Worm (Caenorhabditis elegans) whole organism, L1 larva: ENCODE data around the gene F52G3.8.
A peak's percentile ranks its signal among the peaks of the same experiment; 100 is the strongest.

Experiments used
- C34B4.2 ChIP-seq: sonication (generic microtip); optimal IDR thresholded peaks from 2 replicates; lab custom pipeline; 2017; ENCODE audit warnings: mild to moderate bottlenecking, missing genetic modification characterization, missing compliant biosample characterization
- F16B12.6 ChIP-seq: fragments of 150-350 bp; optimal IDR thresholded peaks from 2 replicates; lab custom pipeline; 2014; ENCODE audit warnings: missing biosample characterization, missing genetic modification characterization
- aly-2 ChIP-seq: fragments of 150-350 bp; optimal IDR thresholded peaks from 2 replicates; lab custom pipeline; 2014; ENCODE audit warnings: missing biosample characterization, missing genetic modification characterization
- blmp-1 ChIP-seq: fragments of 150-350 bp; optimal IDR thresholded peaks from 2 replicates; lab custom pipeline; 2014; ENCODE audit warnings: missing biosample characterization, missing genetic modification characterization
- ceh-63 ChIP-seq: fragments of 200-800 bp; sonication (Bioruptor generic); optimal IDR thresholded peaks from 2 replicates; lab custom pipeline; 2018; ENCODE audit warnings: mild to moderate bottlenecking, missing genetic modification characterization, missing compliant biosample characterization
- ceh-88 ChIP-seq: fragments of 200-800 bp; sonication (Bioruptor generic); IDR thresholded peaks from 2 replicates; pipeline ENCODE4 v1.3.6; 2022; ENCODE audit warnings: missing genetic modification characterization, missing compliant biosample characterization
- ceh-90 ChIP-seq: sonication (generic microtip); optimal IDR thresholded peaks from 2 replicates; lab custom pipeline; 2016; ENCODE audit warnings: missing genetic modification characterization, missing compliant biosample characterization
- ces-1 ChIP-seq: fragments of 150-350 bp; optimal IDR thresholded peaks from 2 replicates; lab custom pipeline; 2014; ENCODE audit warnings: missing biosample characterization, missing genetic modification reagents, missing genetic modification characterization
- dpl-1 ChIP-seq, 3 experiments: fragments of 150-350 bp in 2 of 3; sonication (generic microtip) in 1 of 3; optimal IDR thresholded peaks; 2 replicates each; lab custom pipeline; 2014 to 2017; ENCODE audit warnings: missing biosample characterization in 3 of 3, missing genetic modification characterization in 3 of 3, missing genetic modification reagents in 3 of 3
- efl-1 ChIP-seq, 4 experiments: fragments of 150-350 bp; optimal IDR thresholded peaks in 3 of 4; peaks in 1 of 4; 1 replicate in 1 of 4; 2 replicates in 3 of 4; lab custom pipeline; 2014; ENCODE audit warnings: missing biosample characterization in 2 of 4, missing genetic modification characterization in 2 of 4, missing genetic modification reagents in 2 of 4
- ets-5 ChIP-seq: fragments of 200-800 bp; sonication (Bioruptor generic); IDR thresholded peaks from 2 replicates; pipeline ENCODE4 v1.3.6; 2022; ENCODE audit warnings: missing genetic modification characterization, missing compliant biosample characterization
- fkh-8 ChIP-seq: sonication (generic microtip); optimal IDR thresholded peaks from 2 replicates; lab custom pipeline; 2016; ENCODE audit warnings: mild to moderate bottlenecking, missing genetic modification characterization, missing compliant biosample characterization
- fos-1 ChIP-seq: fragments of 150-350 bp; optimal IDR thresholded peaks from 2 replicates; lab custom pipeline; 2014; ENCODE audit warnings: missing biosample characterization, missing genetic modification characterization
- grh-1 ChIP-seq: fragments of 200-800 bp; sonication (Bioruptor generic); IDR thresholded peaks from 2 replicates; pipeline ENCODE4 v1.3.6; 2022; ENCODE audit warnings: missing genetic modification reagents, missing genetic modification characterization, missing compliant biosample characterization
- irx-1 ChIP-seq: sonication (generic microtip); optimal IDR thresholded peaks from 2 replicates; lab custom pipeline; 2016; ENCODE audit warnings: missing genetic modification characterization, missing compliant biosample characterization
- lin-14 ChIP-seq: fragments of 200-800 bp; sonication (Bioruptor generic); optimal IDR thresholded peaks from 2 replicates; lab custom pipeline; 2018; ENCODE audit warnings: mild to moderate bottlenecking, missing genetic modification characterization, moderate library complexity, missing compliant biosample characterization
- lin-35 ChIP-seq, 2 experiments: fragments of 150-350 bp; optimal IDR thresholded peaks; 2 replicates each; lab custom pipeline; 2014; ENCODE audit warnings: missing biosample characterization in 2 of 2, missing genetic modification characterization in 2 of 2, missing genetic modification reagents in 2 of 2
- lin-39 ChIP-seq: fragments of 150-350 bp; optimal IDR thresholded peaks from 2 replicates; lab custom pipeline; 2014; ENCODE audit warnings: missing biosample characterization, missing genetic modification reagents, missing genetic modification characterization
- lir-3 ChIP-seq: sonication (generic microtip); optimal IDR thresholded peaks from 2 replicates; lab custom pipeline; 2016; ENCODE audit warnings: mild to moderate bottlenecking, missing genetic modification characterization, moderate library complexity, missing compliant biosample characterization; ENCODE audit not compliant: poor library complexity
- lsy-2 ChIP-seq, 2 experiments: fragments of 150-350 bp; optimal IDR thresholded peaks; 2 replicates each; lab custom pipeline; 2014; ENCODE audit warnings: missing biosample characterization in 2 of 2, missing genetic modification characterization in 2 of 2
- mab-9 ChIP-seq: fragments of 200-800 bp; sonication (Bioruptor generic); IDR thresholded peaks from 2 replicates; pipeline ENCODE4 v1.3.6; 2022; ENCODE audit warnings: missing genetic modification reagents, missing genetic modification characterization, missing compliant biosample characterization
- nhr-19 ChIP-seq: fragments of 200-800 bp; sonication (Bioruptor generic); conservative IDR thresholded peaks from 2 replicates; pipeline ENCODE4 v1.3.6; 2022; ENCODE audit warnings: missing genetic modification characterization, missing compliant biosample characterization
- nhr-28 ChIP-seq: fragments of 150-350 bp; optimal IDR thresholded peaks from 2 replicates; lab custom pipeline; 2014; ENCODE audit warnings: missing biosample characterization, missing genetic modification characterization
- nhr-47 ChIP-seq: sonication (generic microtip); optimal IDR thresholded peaks from 2 replicates; lab custom pipeline; 2016; ENCODE audit warnings: mild to moderate bottlenecking, missing genetic modification characterization, moderate library complexity, missing compliant biosample characterization
- nhr-77 ChIP-seq: fragments of 150-350 bp; optimal IDR thresholded peaks from 2 replicates; lab custom pipeline; 2014; ENCODE audit warnings: missing biosample characterization, missing genetic modification characterization
- pax-3 ChIP-seq: fragments of 200-800 bp; sonication (Bioruptor generic); optimal IDR thresholded peaks from 2 replicates; lab custom pipeline; 2018; ENCODE audit warnings: mild to moderate bottlenecking, missing genetic modification characterization, moderate library complexity, missing compliant biosample characterization
- skn-1 ChIP-seq: fragments of 150-350 bp; optimal IDR thresholded peaks from 2 replicates; lab custom pipeline; 2014; ENCODE audit warnings: missing biosample characterization, missing genetic modification characterization
- snu-23 ChIP-seq: sonication (generic microtip); optimal IDR thresholded peaks from 2 replicates; lab custom pipeline; 2016; ENCODE audit warnings: missing genetic modification characterization, missing compliant biosample characterization
- swsn-7 ChIP-seq: sonication (generic microtip); optimal IDR thresholded peaks from 2 replicates; lab custom pipeline; 2016; ENCODE audit warnings: missing genetic modification characterization, missing compliant biosample characterization
- unc-98 ChIP-seq: fragments of 200-800 bp; sonication (Bioruptor generic); IDR thresholded peaks from 2 replicates; pipeline ENCODE4 v1.3.6; 2022; ENCODE audit warnings: missing genetic modification characterization, missing compliant biosample characterization
- zag-1 ChIP-seq: fragments of 150-350 bp; optimal IDR thresholded peaks from 2 replicates; lab custom pipeline; 2014; ENCODE audit warnings: missing biosample characterization, missing genetic modification characterization
- ztf-11 ChIP-seq, 2 experiments: sonication (generic microtip); optimal IDR thresholded peaks; 2 replicates each; lab custom pipeline; 2016 to 2017; ENCODE audit warnings: missing genetic modification characterization in 2 of 2, missing biosample characterization in 1 of 2, missing compliant biosample characterization in 1 of 2

F52G3.8 gene

ce11 chrX:16991437-16991836 is 38.7 kb upstream of the F52G3.8 start (continued):
- no peak for TF ChIP-seq fkh-8 (tag; lab: Kevin White, UChicago)
- peak; percentile 89 for TF ChIP-seq lin-14
- peak; percentile 43 for TF ChIP-seq zag-1 (tag; lab: Kevin White, UChicago)
- peak; percentile 5 for TF ChIP-seq snu-23 (GFP tag; lab: Kevin White, UChicago)
- TF ChIP-seq C34B4.2 (tag; lab: Kevin White, UChicago): no peak
- TF ChIP-seq aly-2 (tag; lab: Kevin White, UChicago): no peak
- no peak for TF ChIP-seq irx-1 (tag; lab: Kevin White, UChicago)
- TF ChIP-seq dpl-1 (GFP tag; optimal IDR thresholded peaks at IDR 0.05; lab: Kevin White, UChicago): no peak
- peak; percentile 9 for TF ChIP-seq blmp-1 (tag; lab: Kevin White, UChicago)
- TF ChIP-seq pax-3 (tag; lab: Kevin White, UChicago): no peak
- no peak for TF ChIP-seq efl-1 (optimal IDR thresholded peaks at IDR 0.05; lab: Kevin White, UChicago)
- no peak for TF ChIP-seq efl-1 (GFP tag; optimal IDR thresholded peaks at IDR 0.05 in 1 of 2; lab: Kevin White, UChicago)
- peak; percentile 41 for TF ChIP-seq nhr-47
- no peak for TF ChIP-seq ceh-63 (GFP tag; lab: Kevin White, UChicago)
- TF ChIP-seq, all 84 proteins: peak for 10

- TF ChIP-seq mab-9 (0 out of 2 replicates have a peak, but pooled peaks have one; percentile 22), ztf-11 (tag; optimal IDR thresholded peaks at IDR 0.05; lab: Kevin White, UChicago) (peak in 1 of 2 experiments; percentile 54), nhr-77 (tag; lab: Kevin White, UChicago) (no peak), lin-14 (peak; percentile 1)
Measured at ce11 chrX:16988367-16988766, 35.6 kb upstream of the F52G3.8 start.

- TF ChIP-seq ces-1 (no peak), grh-1 (GFP tag; lab: Robert Waterston, UW) (no peak), skn-1 (tag; lab: Kevin White, UChicago) (no peak), lir-3 (tag; lab: Kevin White, UChicago) (no peak), lin-39 (tag; lab: Kevin White, UChicago) (no peak), efl-1 (optimal IDR thresholded peaks at IDR 0.05; lab: Kevin White, UChicago) (no peak), efl-1 (GFP tag; optimal IDR thresholded peaks at IDR 0.05 in 1 of 2; lab: Kevin White, UChicago) (peak in 1 of 2 experiments; percentile 2), nhr-28 (tag; lab: Kevin White, UChicago) (no peak)
Measured at ce11 chrX:16978308-16978707, 25.5 kb upstream of the F52G3.8 start, which contains the start of gene mbl-1. mbl-1 (plus strand) TSS chrX:16978608.

- TF ChIP-seq lin-35 (GFP tag; optimal IDR thresholded peaks at IDR 0.05; lab: Kevin White, UChicago) (no peak), ceh-63 (GFP tag; lab: Kevin White, UChicago) (no peak), pax-3 (tag; lab: Kevin White, UChicago) (no peak), fos-1 (tag; lab: Kevin White, UChicago) (no peak), mab-9 (no peak), ets-5 (GFP tag; lab: Robert Waterston, UW) (no peak), F16B12.6 (no peak), ceh-90 (no peak), lsy-2 (tag; optimal IDR thresholded peaks at IDR 0.05; lab: Kevin White, UChicago) (no peak), skn-1 (tag; lab: Kevin White, UChicago) (no peak), nhr-19 (no peak), swsn-7 (no peak), ceh-88 (GFP tag; lab: Robert Waterston, UW) (no peak)
- TF ChIP-seq, all 84 proteins: peak for 0
Measured at ce11 chrX:16976043-16976442, 23.3 kb upstream of the F52G3.8 start, which contains the start of gene F52G3.5. F52G3.5 (minus strand) TSS chrX:16976143.

ce11 chrX:16967813-16968212 is 15.1 kb upstream of the F52G3.8 start:
- no peak for TF ChIP-seq lin-35 (GFP tag; optimal IDR thresholded peaks at IDR 0.05; lab: Kevin White, UChicago)
- TF ChIP-seq unc-98 (GFP tag; lab: Robert Waterston, UW): no peak
- TF ChIP-seq ceh-88 (GFP tag; lab: Robert Waterston, UW): no peak
